Fruit fly (Drosophila melanogaster) Kc167 (cell line): ENCODE measurements around the gene up.

Experiments used
- Sin3A ChIP-seq: fragments of >200 bp; optimal IDR thresholded peaks from 2 replicates; lab custom pipeline; 2018; ENCODE audit warnings: missing external identifiers
- h ChIP-seq: fragments of >200 bp; optimal IDR thresholded peaks from 3 replicates; lab custom pipeline; 2018; ENCODE audit warnings: missing external identifiers
- psq ChIP-seq: fragments of >200 bp; optimal IDR thresholded peaks from 2 replicates; lab custom pipeline; 2017; ENCODE audit warnings: missing external identifiers

dm6 chrX:13646175-13646574 lies 43.8 kb upstream of the up start:
- TF ChIP-seq h (lab: Kevin White, UChicago) (no peak), Sin3A (lab: Kevin White, UChicago) (no peak), psq (lab: Kevin White, UChicago) (no peak)
